Fruit fly (Drosophila melanogaster): Measurements from ENCODE around the gene Archease.
A peak's percentile ranks its signal among the peaks of the same experiment; 100 is the strongest.

The Archease gene

dm6 chr3R:21616061-21616851 lies 46.5 kb downstream of the Archease start (continued):
- no peak for TF ChIP-seq CG30403 (GFP tag; optimal IDR thresholded peaks at IDR 0.05)
- peak; percentile 23 for TF ChIP-seq CG9797 (GFP tag; optimal IDR thresholded peaks at IDR 0.05)
- peak; percentile 8 for TF ChIP-seq nerfin-1 (tag; optimal IDR thresholded peaks at IDR 0.05)
- TF ChIP-seq oc (tag; optimal IDR thresholded peaks at IDR 0.05) = peak; percentile 57
- peak; percentile 38 for TF ChIP-seq HmgZ (tag; optimal IDR thresholded peaks at IDR 0.05)
- TF ChIP-seq cg (GFP tag; optimal IDR thresholded peaks at IDR 0.05) = peak; percentile 94
- no peak for TF ChIP-seq tap (tag; optimal IDR thresholded peaks at IDR 0.05)
- peak; percentile 79 for TF ChIP-seq CG31365 (tag; optimal IDR thresholded peaks at IDR 0.05)
- TF ChIP-seq CG9876 (GFP tag; optimal IDR thresholded peaks at IDR 0.05) = no peak
- TF ChIP-seq CG12769 (tag; optimal IDR thresholded peaks at IDR 0.05) = peak; percentile 52
- peak; percentile 80 for TF ChIP-seq CG3065 (GFP tag; optimal IDR thresholded peaks at IDR 0.05)
- TF ChIP-seq ash1 (GFP tag; optimal IDR thresholded peaks at IDR 0.05) = peak; percentile 3
- TF ChIP-seq CG6813 (GFP tag; optimal IDR thresholded peaks at IDR 0.05) = peak; percentile 3
- TF ChIP-seq Camta (GFP tag; optimal IDR thresholded peaks at IDR 0.05) = no peak
- no peak for TF ChIP-seq Hsf (GFP tag; optimal IDR thresholded peaks at IDR 0.05)
- no peak for TF ChIP-seq bab2 (GFP tag; optimal IDR thresholded peaks at IDR 0.05)
- TF ChIP-seq CG15479 (GFP tag; optimal IDR thresholded peaks at IDR 0.05) = peak; percentile 88
- peak; percentile 60 for TF ChIP-seq CG17802 (tag; optimal IDR thresholded peaks at IDR 0.05)
- no peak for TF ChIP-seq CG10654 (GFP tag; optimal IDR thresholded peaks at IDR 0.05)
- TF ChIP-seq CG11504 (tag; optimal IDR thresholded peaks at IDR 0.05) = peak; percentile 43
- TF ChIP-seq HmgD (GFP tag; optimal IDR thresholded peaks at IDR 0.05) = no peak
- peak; percentile 36 for TF ChIP-seq CG13894 (tag; optimal IDR thresholded peaks at IDR 0.05)
- peak; percentile 52 for TF ChIP-seq CG8924 (tag; optimal IDR thresholded peaks at IDR 0.05)
- no peak for TF ChIP-seq eve (GFP tag; optimal IDR thresholded peaks at IDR 0.05)
- peak; percentile 78 for TF ChIP-seq CG10543 (GFP tag; optimal IDR thresholded peaks at IDR 0.05)
- TF ChIP-seq dan (GFP tag; IDR thresholded peaks at IDR 0.05) = no peak
- no peak for TF ChIP-seq CG16779 (GFP tag; IDR thresholded peaks at IDR 0.05)
- TF ChIP-seq CG11695 (GFP tag; IDR thresholded peaks at IDR 0.05) = no peak
- TF ChIP-seq CG11456 (GFP tag; IDR thresholded peaks at IDR 0.05) = no peak
- TF ChIP-seq ERR (GFP tag; optimal IDR thresholded peaks at IDR 0.05) = no peak
- TF ChIP-seq B-H1 (GFP tag; IDR thresholded peaks at IDR 0.05) = no peak
- no peak for TF ChIP-seq tx (GFP tag; optimal IDR thresholded peaks at IDR 0.05)
- TF ChIP-seq ftz-f1 (GFP tag; optimal IDR thresholded peaks at IDR 0.05) = peak; percentile 81
- no peak for TF ChIP-seq Bgb (GFP tag; IDR thresholded peaks at IDR 0.05; ENCODE audit: partially characterized antibody)
- TF ChIP-seq dpn (GFP tag; optimal IDR thresholded peaks at IDR 0.05) = no peak
- peak; percentile 26 for TF ChIP-seq mirr (GFP tag; optimal IDR thresholded peaks at IDR 0.05)
- peak; percentile 42 for TF ChIP-seq Nf-YB (GFP tag; optimal IDR thresholded peaks at IDR 0.05)
- TF ChIP-seq lilli (GFP tag; optimal IDR thresholded peaks at IDR 0.05) = no peak
- peak; percentile 11 for TF ChIP-seq lab (GFP tag; optimal IDR thresholded peaks at IDR 0.05)
- no peak for TF ChIP-seq CG32767 (GFP tag; IDR thresholded peaks at IDR 0.05)
- TF ChIP-seq dmrt99B (tag; optimal IDR thresholded peaks at IDR 0.05) = peak; percentile 6
- no peak for TF ChIP-seq rib (GFP tag; IDR thresholded peaks at IDR 0.05)
- no peak for TF ChIP-seq Mad (GFP tag; optimal IDR thresholded peaks at IDR 0.05)
- peak in 1 of 2 experiments; percentile 76 for TF ChIP-seq Eip74EF (GFP tag; optimal IDR thresholded peaks at IDR 0.05)
- TF ChIP-seq CG34376 (GFP tag; optimal IDR thresholded peaks at IDR 0.05) = peak; percentile 66
- TF ChIP-seq Ets65A (GFP tag) = peak; percentile 44
- no peak for TF ChIP-seq odd (GFP tag; optimal IDR thresholded peaks at IDR 0.05)
- peak; percentile 38 for TF ChIP-seq Hand (GFP tag; optimal IDR thresholded peaks at IDR 0.05)
- no peak for TF ChIP-seq CG4424 (GFP tag; optimal IDR thresholded peaks at IDR 0.05)
